Fruit fly (Drosophila melanogaster): ENCODE measurements around the gene aurA.

Gene aurA

dm6 chr3R:11977336-11977678 lies 14.4 kb downstream of the aurA start:
- no peak for TF ChIP-seq usp (GFP tag; optimal IDR thresholded peaks at IDR 0.05)
- no peak for TF ChIP-seq Rel (GFP tag; optimal IDR thresholded peaks at IDR 0.05)
- TF ChIP-seq Rel (tag; optimal IDR thresholded peaks at IDR 0.05) = no peak
- no peak for TF ChIP-seq Abd-B (GFP tag; optimal IDR thresholded peaks at IDR 0.05)
- TF ChIP-seq Dif (GFP tag; optimal IDR thresholded peaks at IDR 0.05; ENCODE audit: partially characterized antibody) = no peak

- TF ChIP-seq tai (GFP tag; optimal IDR thresholded peaks at IDR 0.05) (no peak), dl (GFP tag; optimal IDR thresholded peaks at IDR 0.05; ENCODE audit: insufficient read depth in 1 of 2, partially characterized antibody in 2 of 2) (no peak), CG32264 (GFP tag; optimal IDR thresholded peaks at IDR 0.05) (no peak), foxo (GFP tag; optimal IDR thresholded peaks at IDR 0.05) (no peak), CrebA (GFP tag; optimal IDR thresholded peaks at IDR 0.05; ENCODE audit: borderline replicate concordance) (no peak), Rel (GFP tag; optimal IDR thresholded peaks at IDR 0.05) (no peak), Rel (tag; optimal IDR thresholded peaks at IDR 0.05) (no peak), Jra (GFP tag; optimal IDR thresholded peaks at IDR 0.05) (no peak), OdsH (GFP tag; optimal IDR thresholded peaks at IDR 0.05) (no peak), fru (GFP tag; optimal IDR thresholded peaks at IDR 0.05) (no peak), brk (GFP tag; optimal IDR thresholded peaks at IDR 0.05) (no peak), jim (GFP tag; optimal IDR thresholded peaks at IDR 0.05) (no peak), sv (GFP tag; optimal IDR thresholded peaks at IDR 0.05) (no peak)
Observed at dm6 chr3R:11978278-11978677, 15.4 kb downstream of the aurA start.

DNA sequence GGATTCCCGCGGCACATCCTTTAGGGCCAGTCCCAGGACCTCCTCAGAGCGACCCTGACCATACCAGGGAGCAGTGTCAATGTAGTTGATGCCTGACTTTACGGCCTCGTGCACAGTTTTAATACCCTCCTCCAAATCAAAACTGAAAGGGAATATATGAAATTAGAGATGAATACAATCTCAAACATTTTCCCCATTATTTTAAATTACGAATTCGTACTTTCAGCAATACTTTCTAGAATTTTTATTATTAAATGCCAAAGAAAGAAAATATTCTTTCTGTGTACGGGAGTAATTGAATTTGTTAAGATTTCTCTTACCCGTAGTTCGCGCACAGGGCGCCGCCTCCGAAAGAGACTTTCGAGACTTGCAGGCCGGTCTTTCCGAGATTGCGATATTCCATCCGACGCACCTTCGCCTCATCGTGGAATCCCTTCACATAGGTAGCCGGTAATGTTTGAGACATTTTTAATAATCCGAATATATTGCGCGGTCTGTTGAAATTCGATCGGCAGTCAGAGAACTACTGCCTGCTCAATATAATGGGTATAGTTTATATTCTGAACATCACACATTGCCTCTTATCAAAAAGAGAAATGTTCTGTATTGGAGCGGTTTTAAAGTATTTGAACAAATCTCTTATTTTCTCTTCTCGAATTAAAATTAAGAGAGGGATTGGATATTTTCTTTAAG lies 17.1 kb downstream of the aurA start, which contains the start of gene CG18547:
CG18547 (minus strand) TSS at position 512 of the 693 bp plus-strand sequence.
- TF ChIP-seq tai (GFP tag; optimal IDR thresholded peaks at IDR 0.05) (no peak), sv (GFP tag; optimal IDR thresholded peaks at IDR 0.05) (no peak), Vsx2 (GFP tag; optimal IDR thresholded peaks at IDR 0.05; ENCODE audit: partially characterized antibody) (no peak), br (GFP tag; optimal IDR thresholded peaks at IDR 0.05) (peak; percentile 31), ey (GFP tag; optimal IDR thresholded peaks at IDR 0.05) (peak; percentile 41), Mio (GFP tag; optimal IDR thresholded peaks at IDR 0.05) (no peak), dsf (GFP tag; optimal IDR thresholded peaks at IDR 0.05; ENCODE audit: borderline replicate concordance) (no peak), HLH106 (tag; optimal IDR thresholded peaks at IDR 0.05) (peak; percentile 56), jim (GFP tag; optimal IDR thresholded peaks at IDR 0.05) (no peak), Myc (optimal IDR thresholded peaks at IDR 0.05) (no peak), Hr78 (GFP tag; optimal IDR thresholded peaks at IDR 0.05) (no peak), foxo (GFP tag; optimal IDR thresholded peaks at IDR 0.05) (peak in 1 of 2 experiments; percentile 69), GATAd (GFP tag; optimal IDR thresholded peaks at IDR 0.05) (no peak), psq (GFP tag; optimal IDR thresholded peaks at IDR 0.05) (peak; percentile 29), Hr83 (GFP tag; optimal IDR thresholded peaks at IDR 0.05; ENCODE audit: poor library complexity, severe bottlenecking) (no peak), Hnf4 (GFP tag; optimal IDR thresholded peaks at IDR 0.05) (peak; percentile 31), Sp1 (GFP tag; optimal IDR thresholded peaks at IDR 0.05) (peak; percentile 33), woc (GFP tag; optimal IDR thresholded peaks at IDR 0.05) (peak; percentile 25), N (GFP tag; optimal IDR thresholded peaks at IDR 0.05) (no peak), CrebA (GFP tag; optimal IDR thresholded peaks at IDR 0.05; ENCODE audit: borderline replicate concordance) (no peak), OdsH (GFP tag; optimal IDR thresholded peaks at IDR 0.05) (peak; percentile 56), lola (GFP tag; optimal IDR thresholded peaks at IDR 0.05) (no peak), CG9705 (GFP tag; optimal IDR thresholded peaks at IDR 0.05) (no peak), Abd-B (GFP tag; optimal IDR thresholded peaks at IDR 0.05) (no peak), CG32264 (GFP tag; optimal IDR thresholded peaks at IDR 0.05) (no peak), fru (GFP tag; optimal IDR thresholded peaks at IDR 0.05) (peak; percentile 66), Dif (GFP tag; optimal IDR thresholded peaks at IDR 0.05; ENCODE audit: partially characterized antibody) (peak; percentile 10), sage (GFP tag; optimal IDR thresholded peaks at IDR 0.05) (no peak), h (GFP tag; optimal IDR thresholded peaks at IDR 0.05) (peak; percentile 65), dl (GFP tag; optimal IDR thresholded peaks at IDR 0.05; ENCODE audit: insufficient read depth in 1 of 2, partially characterized antibody in 2 of 2) (peak in 1 of 2 experiments; percentile 1), dmrt93B (GFP tag; optimal IDR thresholded peaks at IDR 0.05) (no peak), Dfd (GFP tag; optimal IDR thresholded peaks at IDR 0.05) (no peak), Rel (GFP tag; optimal IDR thresholded peaks at IDR 0.05) (no peak), Rel (tag; optimal IDR thresholded peaks at IDR 0.05) (no peak), rgr (GFP tag; optimal IDR thresholded peaks at IDR 0.05) (peak; percentile 64)

Data from whole organism, wandering third instar larva.